Fruit fly (Drosophila melanogaster) whole organism, embryonic: ENCODE data around the gene vers.

Experiments
- CG10209 ChIP-seq: fragments of 200-800 bp; sonication (Bioruptor generic); optimal IDR thresholded peaks from 3 replicates; lab custom pipeline; 2017; ENCODE audit warnings: missing biosample characterization, mild to moderate bottlenecking, missing genetic modification characterization, missing genetic modification reagents
- CG1024 ChIP-seq: fragments of 200-800 bp; sonication (Bioruptor generic); IDR thresholded peaks from 2 replicates; pipeline ENCODE4 v1.3.6; 2022; ENCODE audit warnings: missing biosample characterization, missing genetic modification characterization
- CG10979 ChIP-seq: fragments of 200-800 bp; sonication (Bioruptor generic); optimal IDR thresholded peaks from 2 replicates; lab custom pipeline; 2018; ENCODE audit warnings: missing biosample characterization, mild to moderate bottlenecking, missing genetic modification characterization, moderate library complexity
- CG11504 ChIP-seq: fragments of 200-800 bp; sonication (Bioruptor generic); optimal IDR thresholded peaks from 3 replicates; lab custom pipeline; 2019; ENCODE audit warnings: missing biosample characterization, mild to moderate bottlenecking, missing genetic modification characterization, moderate library complexity
- CG12391 ChIP-seq: fragments of 200-800 bp; sonication (Bioruptor generic); optimal IDR thresholded peaks from 3 replicates; lab custom pipeline; 2018; ENCODE audit warnings: missing biosample characterization, mild to moderate bottlenecking, missing genetic modification characterization, moderate library complexity
- CG15601 ChIP-seq: fragments of 200-800 bp; sonication (Bioruptor generic); optimal IDR thresholded peaks from 3 replicates; lab custom pipeline; 2019; ENCODE audit warnings: missing biosample characterization, mild to moderate bottlenecking, missing genetic modification characterization, moderate library complexity
- CG15696 ChIP-seq: fragments of 200-800 bp; sonication (Bioruptor generic); optimal IDR thresholded peaks from 2 replicates; lab custom pipeline; 2019; ENCODE audit warnings: missing biosample characterization, mild to moderate bottlenecking, missing genetic modification characterization, moderate library complexity
- CG16815 ChIP-seq: fragments of 200-800 bp; sonication (Bioruptor generic); optimal IDR thresholded peaks from 3 replicates; lab custom pipeline; 2017; ENCODE audit warnings: missing biosample characterization, mild to moderate bottlenecking, missing genetic modification characterization
- CG17568 ChIP-seq: fragments of 200-800 bp; sonication (Bioruptor generic); optimal IDR thresholded peaks from 2 replicates; lab custom pipeline; 2018; ENCODE audit warnings: missing biosample characterization, mild to moderate bottlenecking, missing genetic modification characterization, moderate library complexity
- CG18011 ChIP-seq: fragments of 200-800 bp; sonication (Bioruptor generic); optimal IDR thresholded peaks from 2 replicates; lab custom pipeline; 2017; ENCODE audit warnings: missing biosample characterization, missing genetic modification characterization, mild to moderate bottlenecking, moderate library complexity, missing genotype
- CG2202 ChIP-seq: fragments of 200-800 bp; sonication (Bioruptor generic); optimal IDR thresholded peaks from 2 replicates; lab custom pipeline; 2018; ENCODE audit warnings: missing biosample characterization, mild to moderate bottlenecking, missing genetic modification characterization
- CG2712 ChIP-seq: fragments of 200-800 bp; optimal IDR thresholded peaks from 3 replicates; lab custom pipeline; 2019; ENCODE audit warnings: missing biosample characterization, mild to moderate bottlenecking, missing genetic modification characterization, moderate library complexity
- CG32767 ChIP-seq: fragments of 200-800 bp; sonication (Bioruptor generic); IDR thresholded peaks from 2 replicates; pipeline ENCODE4 v1.3.6; 2022; ENCODE audit warnings: missing biosample characterization, missing genetic modification characterization
- CG3726 ChIP-seq: fragments of 200-800 bp; sonication (Bioruptor generic); IDR thresholded peaks from 3 replicates; pipeline ENCODE4, ENCODE4 v1.3.6; 2022; ENCODE audit warnings: missing biosample characterization, missing genetic modification characterization
- CG7556 ChIP-seq: fragments of 200-800 bp; sonication (Bioruptor generic); optimal IDR thresholded peaks from 2 replicates; lab custom pipeline; 2017; ENCODE audit warnings: missing biosample characterization, mild to moderate bottlenecking, missing genetic modification characterization
- CG7928 ChIP-seq: fragments of 200-800 bp; sonication (Bioruptor generic); optimal IDR thresholded peaks from 2 replicates; lab custom pipeline; 2017; ENCODE audit warnings: missing biosample characterization, mild to moderate bottlenecking, missing genetic modification characterization
- CG7987 ChIP-seq: fragments of 200-800 bp; sonication (Bioruptor generic); optimal IDR thresholded peaks from 2 replicates; lab custom pipeline; 2018; ENCODE audit warnings: missing biosample characterization, mild to moderate bottlenecking, missing genetic modification characterization, moderate library complexity
- CG8281 ChIP-seq: fragments of 200-800 bp; sonication (Bioruptor generic); optimal IDR thresholded peaks from 2 replicates; lab custom pipeline; 2018; ENCODE audit warnings: missing biosample characterization, mild to moderate bottlenecking, missing genetic modification characterization, moderate library complexity
- Chrac-16 ChIP-seq: fragments of 200-800 bp; sonication (Bioruptor generic); optimal IDR thresholded peaks from 3 replicates; lab custom pipeline; 2016; ENCODE audit warnings: missing biosample characterization, missing genetic modification characterization
- CoRest ChIP-seq: fragments of 200-800 bp; sonication (Bioruptor generic); optimal IDR thresholded peaks from 3 replicates; lab custom pipeline; 2018; ENCODE audit warnings: missing biosample characterization, mild to moderate bottlenecking, missing genetic modification characterization, moderate library complexity
- D ChIP-seq, 2 experiments: fragments of 200-800 bp in 1 of 2; fragments of >200 bp in 1 of 2; sonication (Bioruptor generic) in 1 of 2; optimal IDR thresholded peaks; 2 replicates in 1 of 2; 3 replicates in 1 of 2; lab custom pipeline; 2017; ENCODE audit warnings: mild to moderate bottlenecking in 1 of 2, missing biosample characterization in 1 of 2, missing genetic modification characterization in 1 of 2, missing genetic modification reagents in 1 of 2
- D19A ChIP-seq: fragments of 200-800 bp; optimal IDR thresholded peaks from 3 replicates; lab custom pipeline; 2019; ENCODE audit warnings: missing biosample characterization, mild to moderate bottlenecking, missing genetic modification characterization, moderate library complexity
- Doc2 ChIP-seq: fragments of 200-800 bp; sonication (Bioruptor generic); IDR thresholded peaks from 2 replicates; pipeline ENCODE4 v1.3.6; 2022; ENCODE audit warnings: missing biosample characterization, missing genetic modification characterization
- Fer1 ChIP-seq: fragments of 200-800 bp; sonication (Bioruptor generic); optimal IDR thresholded peaks from 2 replicates; lab custom pipeline; 2017; ENCODE audit warnings: missing biosample characterization, mild to moderate bottlenecking, missing genetic modification characterization
- Kr ChIP-seq: fragments of 200-800 bp; sonication (Bioruptor generic); optimal IDR thresholded peaks from 2 replicates; lab custom pipeline; 2017; ENCODE audit warnings: missing biosample characterization, mild to moderate bottlenecking, missing genetic modification characterization
- Nf-YB ChIP-seq: fragments of 200-800 bp; sonication (Bioruptor generic); optimal IDR thresholded peaks from 3 replicates; lab custom pipeline; 2019; ENCODE audit warnings: missing biosample characterization, mild to moderate bottlenecking, missing genetic modification characterization, moderate library complexity
- Ssrp ChIP-seq: fragments of 200-800 bp; sonication (Bioruptor generic); optimal IDR thresholded peaks from 2 replicates; lab custom pipeline; 2018; ENCODE audit warnings: missing biosample characterization, mild to moderate bottlenecking, missing genetic modification characterization, moderate library complexity
- ci ChIP-seq: fragments of 200-800 bp; sonication (Bioruptor generic); IDR thresholded peaks from 3 replicates; pipeline ENCODE4 v1.3.6; 2022; ENCODE audit warnings: missing biosample characterization, missing genetic modification characterization
- dmrt11E ChIP-seq: fragments of 200-800 bp; sonication (Bioruptor generic); optimal IDR thresholded peaks from 3 replicates; lab custom pipeline; 2018; ENCODE audit warnings: missing biosample characterization, mild to moderate bottlenecking, missing genetic modification characterization, moderate library complexity
- fd102C ChIP-seq: fragments of 200-800 bp; sonication (Bioruptor generic); optimal IDR thresholded peaks from 2 replicates; lab custom pipeline; 2018; ENCODE audit warnings: missing biosample characterization, mild to moderate bottlenecking, missing genetic modification characterization, moderate library complexity
- gcm ChIP-seq: fragments of 200-800 bp; sonication (Bioruptor generic); optimal IDR thresholded peaks from 2 replicates; lab custom pipeline; 2019; ENCODE audit warnings: missing biosample characterization, mild to moderate bottlenecking, missing genetic modification characterization, moderate library complexity
- gem ChIP-seq: fragments of 200-800 bp; sonication (Bioruptor generic); optimal IDR thresholded peaks from 2 replicates; lab custom pipeline; 2019; ENCODE audit warnings: missing biosample characterization, mild to moderate bottlenecking, missing genetic modification characterization, moderate library complexity
- grau ChIP-seq: fragments of 200-800 bp; optimal IDR thresholded peaks from 3 replicates; lab custom pipeline; 2019; ENCODE audit warnings: missing biosample characterization, mild to moderate bottlenecking, missing genetic modification characterization, moderate library complexity
- gt ChIP-seq: fragments of 200-800 bp; sonication (Bioruptor generic); IDR thresholded peaks from 2 replicates; pipeline ENCODE4 v1.3.6; 2022; ENCODE audit warnings: missing biosample characterization, missing genetic modification characterization
- insv ChIP-seq, 2 experiments: fragments of 200-800 bp; sonication (Bioruptor generic); optimal IDR thresholded peaks; 3 replicates each; lab custom pipeline; 2016 to 2018; ENCODE audit warnings: missing biosample characterization in 2 of 2, missing genetic modification characterization in 2 of 2
- mam ChIP-seq: fragments of 200-800 bp; sonication (Bioruptor generic); optimal IDR thresholded peaks from 3 replicates; lab custom pipeline; 2016; ENCODE audit warnings: missing biosample characterization, missing genetic modification characterization
- nerfin-2 ChIP-seq: fragments of 200-800 bp; sonication (Bioruptor generic); IDR thresholded peaks from 2 replicates; pipeline ENCODE4 v1.3.6; 2022; ENCODE audit warnings: missing biosample characterization, missing genetic modification characterization; ENCODE audit not compliant: partially characterized antibody
- nom ChIP-seq: fragments of 200-800 bp; sonication (Bioruptor generic); optimal IDR thresholded peaks from 2 replicates; lab custom pipeline; 2017; ENCODE audit warnings: missing biosample characterization, missing genetic modification characterization, mild to moderate bottlenecking, moderate library complexity, missing genetic modification reagents
- p53 ChIP-seq: fragments of 200-800 bp; sonication (Bioruptor generic); optimal IDR thresholded peaks from 2 replicates; lab custom pipeline; 2016; ENCODE audit warnings: missing biosample characterization, missing genetic modification characterization
- phol ChIP-seq: fragments of 200-800 bp; sonication (Bioruptor generic); optimal IDR thresholded peaks from 3 replicates; lab custom pipeline; 2018; ENCODE audit warnings: missing biosample characterization, mild to moderate bottlenecking, missing genetic modification characterization, moderate library complexity
- row ChIP-seq: fragments of 200-800 bp; sonication (Bioruptor generic); IDR thresholded peaks from 3 replicates; pipeline ENCODE4 v1.3.6; 2022; ENCODE audit warnings: missing biosample characterization, missing genetic modification characterization
- sens ChIP-seq: fragments of 200-800 bp; sonication (Bioruptor generic); peaks from one replicate; lab custom pipeline; 2016; ENCODE audit warnings: missing biosample characterization, missing genetic modification characterization
- seq ChIP-seq: fragments of 200-800 bp; sonication (Bioruptor generic); IDR thresholded peaks from 2 replicates; pipeline ENCODE4 v1.3.6; 2022; ENCODE audit warnings: missing biosample characterization, missing genetic modification characterization
- slp2 ChIP-seq: fragments of 200-800 bp; sonication (Bioruptor generic); optimal IDR thresholded peaks from 2 replicates; lab custom pipeline; 2016; ENCODE audit warnings: missing biosample characterization, missing genetic modification characterization
- sqz ChIP-seq: fragments of 200-800 bp; sonication (Bioruptor generic); optimal IDR thresholded peaks from 3 replicates; lab custom pipeline; 2018; ENCODE audit warnings: missing biosample characterization, mild to moderate bottlenecking, missing genetic modification characterization
- unc-4 ChIP-seq: fragments of 200-800 bp; sonication (Bioruptor generic); IDR thresholded peaks from 2 replicates; pipeline ENCODE4 v1.3.6; 2022; ENCODE audit warnings: missing biosample characterization, missing genetic modification characterization; ENCODE audit not compliant: partially characterized antibody
- zf30C ChIP-seq: fragments of 200-800 bp; sonication (Bioruptor generic); optimal IDR thresholded peaks from 3 replicates; lab custom pipeline; 2018; ENCODE audit warnings: missing biosample characterization, mild to moderate bottlenecking, missing genetic modification characterization

Gene vers

dm6 chr3L:12099329-12100031 lies 16.4 kb upstream of the vers start (continued):
- TF ChIP-seq nerfin-2 (GFP tag; lab: Robert Waterston, UW) (no peak), nom (GFP tag; lab: Kevin White, UChicago) (peak; percentile 49), CG17568 (GFP tag; lab: Kevin White, UChicago) (no peak), ci (GFP tag; lab: Robert Waterston, UW) (no peak), p53 (GFP tag; lab: Kevin White, UChicago) (no peak), CG15601 (no peak), Chrac-16 (GFP tag; lab: Kevin White, UChicago) (no peak), Doc2 (no peak), CG1024 (GFP tag; lab: Robert Waterston, UW) (no peak), CG16815 (no peak), CG32767 (GFP tag; lab: Robert Waterston, UW) (no peak), Fer1 (GFP tag; lab: Kevin White, UChicago) (no peak), CG18011 (no peak), Nf-YB (GFP tag; lab: Kevin White, UChicago) (no peak), CG7928 (GFP tag; lab: Kevin White, UChicago) (no peak), CG7556 (GFP tag; lab: Kevin White, UChicago) (no peak), sens (GFP tag; lab: Kevin White, UChicago) (peak; percentile 58), gt (GFP tag; lab: Robert Waterston, UW) (no peak), gem (tag; lab: Kevin White, UChicago) (no peak), D19A (tag; lab: Kevin White, UChicago) (no peak), seq (GFP tag; lab: Robert Waterston, UW) (no peak)

- peak; percentile 77 for TF ChIP-seq dmrt11E (tag; lab: Kevin White, UChicago)
- peak; percentile 76 for TF ChIP-seq CG2712 (tag; lab: Kevin White, UChicago)
- peak; percentile 21; the same call in 1 of the 3 replicates for TF ChIP-seq row
- peak; percentile 1 for TF ChIP-seq Kr (GFP tag; lab: Kevin White, UChicago)
- peak in 1 of 2 experiments; percentile 29 for TF ChIP-seq insv (GFP tag; optimal IDR thresholded peaks at IDR 0.05; lab: Kevin White, UChicago)
- TF ChIP-seq Ssrp (tag; lab: Kevin White, UChicago), result peak; percentile 24
- TF ChIP-seq grau (tag; lab: Kevin White, UChicago), result peak; percentile 45
- peak; percentile 54 for TF ChIP-seq zf30C
- peak; percentile 41 for TF ChIP-seq CG15696 (tag; lab: Kevin White, UChicago)
- no peak for TF ChIP-seq CG3726 (GFP tag; lab: Robert Waterston, UW)
- TF ChIP-seq CoRest (tag; lab: Kevin White, UChicago), result peak; percentile 53
- TF ChIP-seq D (optimal IDR thresholded peaks at IDR 0.05; lab: Kevin White, UChicago), result no peak
- peak; percentile 34 for TF ChIP-seq D (GFP tag; optimal IDR thresholded peaks at IDR 0.05; lab: Kevin White, UChicago)
- peak; percentile 59 for TF ChIP-seq CG10979 (tag; lab: Kevin White, UChicago)
- no peak for TF ChIP-seq mam
- TF ChIP-seq unc-4 (GFP tag; lab: Robert Waterston, UW), result no peak
- no peak for TF ChIP-seq CG8281 (tag; lab: Kevin White, UChicago)
- no peak for TF ChIP-seq CG10209 (GFP tag; lab: Kevin White, UChicago)
- no peak for TF ChIP-seq Fer1 (GFP tag; lab: Kevin White, UChicago)
- no peak for TF ChIP-seq CG7987 (GFP tag; lab: Kevin White, UChicago)
- TF ChIP-seq CG11504, result peak; percentile 54
- no peak for TF ChIP-seq gcm (GFP tag; lab: Kevin White, UChicago)
- peak; percentile 21 for TF ChIP-seq CG2202 (tag; lab: Kevin White, UChicago)
- TF ChIP-seq phol (tag; lab: Kevin White, UChicago), result peak; percentile 63
- TF ChIP-seq CG12391 (tag; lab: Kevin White, UChicago), result peak; percentile 55
- TF ChIP-seq fd102C, result no peak
- TF ChIP-seq slp2 (GFP tag; lab: Kevin White, UChicago), result no peak
- TF ChIP-seq sqz, result peak; percentile 37
Observed at dm6 chr3L:12101924-12102383, 13.9 kb upstream of the vers start.
